Fruit fly (Drosophila melanogaster) whole organism, embryonic: ENCODE data around the gene Glt.

ENCODE experiments used
- CG11504 ChIP-seq: fragments of 200-800 bp; sonication (Bioruptor generic); optimal IDR thresholded peaks from 3 replicates; lab custom pipeline; 2019; ENCODE audit warnings: missing biosample characterization, mild to moderate bottlenecking, missing genetic modification characterization, moderate library complexity
- CG16779 ChIP-seq: fragments of 200-800 bp; sonication (Bioruptor generic); IDR thresholded peaks from 2 replicates; pipeline ENCODE4 v1.3.6; 2022; ENCODE audit warnings: missing biosample characterization, missing genetic modification characterization
- CG4328 ChIP-seq: fragments of 200-800 bp; sonication (Bioruptor generic); optimal IDR thresholded peaks from 3 replicates; lab custom pipeline; 2017; ENCODE audit warnings: missing biosample characterization, missing genetic modification reagents, missing genetic modification characterization
- CG4820 ChIP-seq: fragments of 200-800 bp; sonication (Bioruptor generic); optimal IDR thresholded peaks from 3 replicates; lab custom pipeline; 2016; ENCODE audit warnings: missing biosample characterization, missing genetic modification characterization
- CG8281 ChIP-seq: fragments of 200-800 bp; sonication (Bioruptor generic); optimal IDR thresholded peaks from 2 replicates; lab custom pipeline; 2018; ENCODE audit warnings: missing biosample characterization, mild to moderate bottlenecking, missing genetic modification characterization, moderate library complexity
- Ets65A ChIP-seq: fragments of 200-800 bp; sonication (Bioruptor generic); peaks from one replicate; lab custom pipeline; 2016; ENCODE audit warnings: missing biosample characterization, missing genetic modification characterization
- lab ChIP-seq: fragments of 200-800 bp; sonication (Bioruptor generic); optimal IDR thresholded peaks from 3 replicates; lab custom pipeline; 2017; ENCODE audit warnings: missing biosample characterization, missing genetic modification characterization, mild to moderate bottlenecking, moderate library complexity, missing genetic modification reagents

The Glt gene

dm6 chr2L:8721028-8721427 lies 48.5 kb downstream of the Glt start:
- TF ChIP-seq Ets65A (GFP tag; lab: Kevin White, UChicago) = peak; percentile 88
- TF ChIP-seq CG4328 (GFP tag; lab: Kevin White, UChicago) = no peak
- TF ChIP-seq CG8281 (tag; lab: Kevin White, UChicago) = peak; percentile 96
- peak; percentile 25 for TF ChIP-seq lab (GFP tag; lab: Kevin White, UChicago)
- no peak for TF ChIP-seq CG4820 (GFP tag; lab: Kevin White, UChicago)
- no peak for TF ChIP-seq CG11504
- TF ChIP-seq CG16779 = 0 out of 2 replicates have a peak, but pooled peaks have one; percentile 14
